Worm (Caenorhabditis elegans) whole organism, mixed stage, embryonic: ENCODE results near the gene unc-33.

Experiments
- blmp-1 ChIP-seq: fragments of 150-350 bp; optimal IDR thresholded peaks from 2 replicates; lab custom pipeline; 2014; ENCODE audit warnings: missing biosample characterization, missing genetic modification characterization
- elt-1 ChIP-seq: sonication (generic microtip); optimal IDR thresholded peaks from 2 replicates; lab custom pipeline; 2017; ENCODE audit warnings: missing genetic modification characterization, mild to moderate bottlenecking, missing compliant biosample characterization, antibody characterized with exemption, moderate library complexity, borderline replicate concordance; ENCODE audit not compliant: insufficient read depth
- elt-3 ChIP-seq: fragments of 150-350 bp; optimal IDR thresholded peaks from 2 replicates; lab custom pipeline; 2014; ENCODE audit warnings: missing biosample characterization, missing genetic modification characterization
- flh-1 ChIP-seq: fragments of 200-800 bp; sonication (Bioruptor generic); optimal IDR thresholded peaks from 2 replicates; lab custom pipeline; 2018; ENCODE audit warnings: mild to moderate bottlenecking, missing genetic modification characterization, moderate library complexity, missing compliant biosample characterization
- lin-32 ChIP-seq: fragments of 200-800 bp; sonication (Bioruptor generic); optimal IDR thresholded peaks from 2 replicates; lab custom pipeline; 2018; ENCODE audit warnings: mild to moderate bottlenecking, missing genetic modification characterization, missing compliant biosample characterization
- lsy-2 ChIP-seq: fragments of 150-350 bp; optimal IDR thresholded peaks from 2 replicates; lab custom pipeline; 2014; ENCODE audit warnings: missing biosample characterization, missing genetic modification characterization
- mep-1 ChIP-seq: fragments of 150-350 bp; optimal IDR thresholded peaks from 2 replicates; lab custom pipeline; 2017; ENCODE audit warnings: missing biosample characterization, missing genetic modification reagents, missing genetic modification characterization, inconsistent platforms
- mls-2 ChIP-seq: sonication (generic microtip); optimal IDR thresholded peaks from 2 replicates; lab custom pipeline; 2016; ENCODE audit warnings: mild to moderate bottlenecking, missing genetic modification characterization, moderate library complexity, missing compliant biosample characterization
- nhr-12 ChIP-seq: fragments of 150-350 bp; optimal IDR thresholded peaks from 2 replicates; lab custom pipeline; 2014; ENCODE audit warnings: missing biosample characterization, missing genetic modification characterization
- nhr-237 ChIP-seq: fragments of 150-350 bp; optimal IDR thresholded peaks from 2 replicates; lab custom pipeline; 2014; ENCODE audit warnings: missing biosample characterization, missing genetic modification characterization
- nhr-28 ChIP-seq: fragments of 150-350 bp; optimal IDR thresholded peaks from 2 replicates; lab custom pipeline; 2014; ENCODE audit warnings: missing biosample characterization, missing genetic modification characterization
- snpc-4 ChIP-seq: fragments of 150-350 bp; optimal IDR thresholded peaks from 2 replicates; lab custom pipeline; 2014; ENCODE audit warnings: missing biosample characterization, missing genetic modification characterization
- tbx-8 ChIP-seq: fragments of 200-800 bp; sonication (Bioruptor generic); optimal IDR thresholded peaks from 2 replicates; lab custom pipeline; 2018; ENCODE audit warnings: mild to moderate bottlenecking, missing genetic modification characterization, moderate library complexity, missing compliant biosample characterization
- unc-62 ChIP-seq: fragments of 150-350 bp; optimal IDR thresholded peaks from 2 replicates; lab custom pipeline; 2014; ENCODE audit warnings: missing biosample characterization, missing genetic modification reagents, missing genetic modification characterization

- TF ChIP-seq lsy-2 (tag; lab: Kevin White, UChicago) (no peak), elt-1 (tag; lab: Kevin White, UChicago) (no peak), nhr-237 (no peak), mls-2 (tag; lab: Kevin White, UChicago) (no peak), lin-32 (GFP tag; lab: Kevin White, UChicago) (no peak), snpc-4 (tag; lab: Kevin White, UChicago) (no peak), tbx-8 (GFP tag; lab: Kevin White, UChicago) (no peak), blmp-1 (no peak), mep-1 (tag; lab: Kevin White, UChicago) (no peak), nhr-12 (tag; lab: Kevin White, UChicago) (no peak), unc-62 (no peak), nhr-28 (tag; lab: Kevin White, UChicago) (no peak), elt-3 (tag; lab: Kevin White, UChicago) (no peak), flh-1 (GFP tag; lab: Kevin White, UChicago) (no peak)
These were observed 18.8 kb upstream of the unc-33 start, which contains the start of gene ceh-53 for ce11 chrIV:3497909-3498308.
